Fruit fly (Drosophila melanogaster): ENCODE data around the gene Dd.

Gene Dd

DNA sequence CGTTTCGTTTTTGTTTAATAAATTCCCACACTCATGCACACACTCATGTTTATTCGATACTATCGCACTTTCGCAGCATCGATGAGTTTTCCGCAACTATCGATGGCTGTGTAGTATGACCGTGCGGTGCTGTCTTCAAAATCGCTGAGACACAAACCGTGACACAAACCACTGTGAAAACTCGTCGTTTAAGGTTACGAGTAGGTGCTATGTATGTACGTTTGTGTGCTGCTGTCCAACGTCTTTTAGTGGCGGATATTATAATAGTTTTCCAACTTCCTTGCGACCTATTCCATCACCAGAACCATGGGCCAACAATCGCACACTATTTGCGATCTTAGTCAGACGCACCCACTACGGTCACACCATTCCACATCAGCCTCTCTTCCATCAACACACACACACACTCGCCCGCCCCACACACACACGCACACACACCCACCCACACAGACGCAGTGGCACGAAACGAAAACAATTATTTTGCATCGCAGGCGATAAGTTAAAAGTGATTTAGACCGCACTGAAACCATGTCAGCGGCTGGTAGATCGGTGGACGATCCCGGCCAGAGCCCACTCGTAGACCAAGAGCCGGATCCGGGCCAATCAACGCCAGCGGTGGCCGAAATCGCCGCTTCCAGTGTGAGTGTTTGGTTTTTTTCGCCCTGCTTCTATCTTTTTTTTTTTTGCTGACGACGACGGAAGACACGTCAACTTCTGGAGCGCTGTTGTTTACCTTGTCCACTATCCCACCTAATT, at the start of gene Dd, which contains the start of gene CG1486 (continued):
- TF ChIP-seq CG2875 (GFP tag; optimal IDR thresholded peaks at IDR 0.05) (no peak), ara (GFP tag; IDR thresholded peaks at IDR 0.05) (no peak), jumu (GFP tag; optimal IDR thresholded peaks at IDR 0.05) (peak; percentile 30), CG1529 (GFP tag; optimal IDR thresholded peaks at IDR 0.05) (no peak), CG18476 (GFP tag; optimal IDR thresholded peaks at IDR 0.05) (no peak), luna (GFP tag; optimal IDR thresholded peaks at IDR 0.05) (no peak), Fer1 (GFP tag; optimal IDR thresholded peaks at IDR 0.05) (no peak), nom (GFP tag; optimal IDR thresholded peaks at IDR 0.05) (peak; percentile 21), Sry-β (GFP tag; optimal IDR thresholded peaks at IDR 0.05) (no peak), slbo (GFP tag; IDR thresholded peaks at IDR 0.05) (peak; percentile 7; the same call in 1 of the 2 replicates), Bgb (GFP tag; IDR thresholded peaks at IDR 0.05; ENCODE audit: partially characterized antibody) (peak; percentile 88), fu2 (GFP tag; optimal IDR thresholded peaks at IDR 0.05) (no peak), HLHmδ (GFP tag; optimal IDR thresholded peaks at IDR 0.05) (peak; percentile 23), CG9727 (GFP tag; optimal IDR thresholded peaks at IDR 0.05) (no peak), CG10274 (GFP tag; optimal IDR thresholded peaks at IDR 0.05) (no peak), sisA (GFP tag; IDR thresholded peaks at IDR 0.05) (no peak), CG8281 (tag; optimal IDR thresholded peaks at IDR 0.05) (no peak), CG6272 (GFP tag; IDR thresholded peaks at IDR 0.05) (0 out of 2 replicates have a peak, but pooled peaks have one; percentile 29), CG10959 (GFP tag; IDR thresholded peaks at IDR 0.05) (no peak), CG10267 (tag; optimal IDR thresholded peaks at IDR 0.05) (peak; percentile 41), CG12155 (GFP tag; optimal IDR thresholded peaks at IDR 0.05) (peak; percentile 67), H15 (GFP tag; IDR thresholded peaks at IDR 0.05) (no peak), CG34224 (GFP tag; IDR thresholded peaks at IDR 0.05; ENCODE audit: partially characterized antibody) (peak; percentile 74), CG43689 (GFP tag; IDR thresholded peaks at IDR 0.05) (no peak), ab (GFP tag; optimal IDR thresholded peaks at IDR 0.05) (no peak), Hsf (GFP tag; optimal IDR thresholded peaks at IDR 0.05) (no peak), MESR4 (GFP tag; optimal IDR thresholded peaks at IDR 0.05) (peak; percentile 71), CG3847 (GFP tag; IDR thresholded peaks at IDR 0.05) (peak; percentile 42; the same call in 1 of the 2 replicates), B-H1 (GFP tag; IDR thresholded peaks at IDR 0.05) (no peak), p53 (GFP tag; optimal IDR thresholded peaks at IDR 0.05) (no peak), kay (GFP tag; optimal IDR thresholded peaks at IDR 0.05) (peak; percentile 55), CG13123 (GFP tag; optimal IDR thresholded peaks at IDR 0.05) (no peak), CG2199 (GFP tag; IDR thresholded peaks at IDR 0.05) (no peak), sr (GFP tag; IDR thresholded peaks at IDR 0.05) (no peak), Scr (GFP tag; IDR thresholded peaks at IDR 0.05; ENCODE audit: partially characterized antibody) (peak; percentile 91), CG12104 (GFP tag; optimal IDR thresholded peaks at IDR 0.05) (peak; percentile 15), CG7928 (GFP tag; optimal IDR thresholded peaks at IDR 0.05) (no peak), gsb (GFP tag; IDR thresholded peaks at IDR 0.05) (no peak), aop (GFP tag; IDR thresholded peaks at IDR 0.05) (no peak), fd64A (GFP tag; optimal IDR thresholded peaks at IDR 0.05) (no peak), CG34376 (GFP tag; optimal IDR thresholded peaks at IDR 0.05) (no peak), trh (GFP tag; optimal IDR thresholded peaks at IDR 0.05) (no peak), nerfin-2 (GFP tag; IDR thresholded peaks at IDR 0.05; ENCODE audit: partially characterized antibody) (peak; percentile 84), Doc3 (GFP tag; IDR thresholded peaks at IDR 0.05; ENCODE audit: partially characterized antibody) (peak; percentile 75), cad (GFP tag; optimal IDR thresholded peaks at IDR 0.05) (no peak), CG2678 (tag; optimal IDR thresholded peaks at IDR 0.05) (no peak), CG11504 (tag; optimal IDR thresholded peaks at IDR 0.05) (no peak), CG11695 (GFP tag; IDR thresholded peaks at IDR 0.05) (no peak), CG9932 (GFP tag; IDR thresholded peaks at IDR 0.05) (0 out of 2 replicates have a peak, but pooled peaks have one; percentile 31), CG6175 (GFP tag; IDR thresholded peaks at IDR 0.05) (no peak)

Data from whole organism, embryonic.